Fruit fly (Drosophila melanogaster): ENCODE results near the gene Cortactin.

Gene Cortactin

DNA sequence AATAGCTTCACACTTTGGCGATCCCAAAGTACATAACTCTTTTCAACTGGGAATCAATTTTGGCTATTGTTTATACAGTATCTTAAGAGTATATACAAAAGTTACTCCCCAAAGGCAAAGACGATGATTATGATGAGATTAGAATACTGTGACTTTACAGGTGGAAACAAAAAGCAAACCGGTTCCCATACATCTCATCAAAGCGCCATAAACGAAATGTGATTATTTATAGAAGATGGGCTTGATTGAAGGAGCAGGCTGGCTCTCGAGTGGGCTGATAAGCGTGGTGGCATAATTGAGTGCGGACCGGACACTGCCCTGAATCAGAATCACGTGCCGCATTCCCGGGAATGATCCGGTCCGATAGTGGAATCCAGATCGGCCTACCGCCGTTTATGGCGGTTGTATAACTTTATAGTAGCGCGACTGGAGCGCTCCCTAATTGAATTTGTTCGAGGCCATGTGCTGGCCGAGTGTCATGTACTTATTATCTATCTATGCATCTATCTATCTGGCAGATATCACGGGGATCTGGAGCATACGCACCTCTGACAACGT, 7.8 kb upstream of the Cortactin start:
- TF ChIP-seq dmrt93B (GFP tag; optimal IDR thresholded peaks at IDR 0.05) (no peak), h (GFP tag; optimal IDR thresholded peaks at IDR 0.05) (no peak), jim (GFP tag; optimal IDR thresholded peaks at IDR 0.05) (no peak), Hr83 (GFP tag; optimal IDR thresholded peaks at IDR 0.05; ENCODE audit: poor library complexity, severe bottlenecking) (no peak), fru (GFP tag; optimal IDR thresholded peaks at IDR 0.05) (no peak), brk (GFP tag; optimal IDR thresholded peaks at IDR 0.05) (no peak), pan (optimal IDR thresholded peaks at IDR 0.05) (no peak)

DNA sequence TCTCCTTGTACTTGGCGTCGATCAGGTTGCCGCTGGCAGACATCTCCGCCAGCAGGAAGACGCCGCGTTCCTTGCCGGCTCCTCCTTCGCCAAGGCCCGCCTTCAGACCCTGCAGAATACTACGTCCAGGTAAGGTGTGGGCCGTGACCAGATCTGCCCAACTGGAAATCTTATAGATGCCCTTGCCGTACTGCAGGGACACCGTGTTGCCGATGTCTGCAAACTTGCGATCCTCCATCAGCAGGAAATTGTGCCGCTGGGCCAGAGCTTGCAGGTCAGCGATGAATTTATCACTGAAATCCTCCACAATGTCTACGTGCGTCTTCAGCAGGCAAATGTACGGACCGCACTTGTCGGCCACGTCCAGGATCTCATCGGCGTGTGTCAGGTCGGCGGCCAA, 7.0 kb upstream of the Cortactin start:
- TF ChIP-seq tai (GFP tag; optimal IDR thresholded peaks at IDR 0.05) (no peak), usp (GFP tag; optimal IDR thresholded peaks at IDR 0.05) (no peak), dsf (GFP tag; optimal IDR thresholded peaks at IDR 0.05; ENCODE audit: borderline replicate concordance) (no peak), OdsH (GFP tag; optimal IDR thresholded peaks at IDR 0.05) (no peak), N (GFP tag; optimal IDR thresholded peaks at IDR 0.05) (no peak), foxo (GFP tag; optimal IDR thresholded peaks at IDR 0.05) (no peak)

DNA sequence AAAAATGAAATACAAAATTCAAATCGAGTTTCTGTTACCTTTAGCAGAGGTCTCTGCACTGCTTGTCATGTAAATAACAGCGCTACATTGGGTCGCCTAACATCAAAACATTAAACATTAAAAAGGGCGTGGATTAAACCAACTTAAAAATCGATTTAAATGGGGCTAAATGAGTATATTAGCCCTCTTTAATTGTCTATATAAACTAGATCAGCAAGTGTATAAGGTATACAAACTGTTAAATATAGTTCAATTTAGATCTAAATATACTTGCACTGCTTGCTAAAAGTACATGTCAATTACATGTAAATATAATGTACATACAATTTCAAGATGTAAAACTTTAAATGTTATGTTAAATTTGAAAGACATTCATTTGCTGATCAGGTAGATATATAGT, 5.5 kb upstream of the Cortactin start:
- TF ChIP-seq Myc (optimal IDR thresholded peaks at IDR 0.05) (peak; percentile 17), fru (GFP tag; optimal IDR thresholded peaks at IDR 0.05) (no peak)

DNA sequence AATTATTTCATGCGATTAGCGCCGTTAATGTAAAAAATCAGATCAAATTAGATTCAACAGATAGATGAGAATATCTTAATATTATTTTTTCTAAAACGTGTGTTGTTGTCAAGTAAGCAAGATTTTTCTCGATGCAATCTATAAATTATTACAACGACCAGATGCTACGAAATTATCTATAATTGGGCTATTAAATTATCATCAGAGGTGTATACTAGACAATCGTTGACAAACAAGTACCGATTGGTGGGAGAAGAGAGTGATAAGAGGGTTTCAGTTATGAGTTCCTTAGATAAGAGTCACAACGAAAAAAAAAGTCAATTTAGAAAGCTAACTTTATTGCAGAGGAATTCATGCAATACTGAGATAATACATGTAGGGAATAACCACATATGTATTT, 3.3 kb upstream of the Cortactin start:
- TF ChIP-seq Hnf4 (GFP tag; optimal IDR thresholded peaks at IDR 0.05) (no peak), br (GFP tag; optimal IDR thresholded peaks at IDR 0.05) (peak; percentile 34), usp (GFP tag; optimal IDR thresholded peaks at IDR 0.05) (no peak), Vsx2 (GFP tag; optimal IDR thresholded peaks at IDR 0.05; ENCODE audit: partially characterized antibody) (no peak)

DNA sequence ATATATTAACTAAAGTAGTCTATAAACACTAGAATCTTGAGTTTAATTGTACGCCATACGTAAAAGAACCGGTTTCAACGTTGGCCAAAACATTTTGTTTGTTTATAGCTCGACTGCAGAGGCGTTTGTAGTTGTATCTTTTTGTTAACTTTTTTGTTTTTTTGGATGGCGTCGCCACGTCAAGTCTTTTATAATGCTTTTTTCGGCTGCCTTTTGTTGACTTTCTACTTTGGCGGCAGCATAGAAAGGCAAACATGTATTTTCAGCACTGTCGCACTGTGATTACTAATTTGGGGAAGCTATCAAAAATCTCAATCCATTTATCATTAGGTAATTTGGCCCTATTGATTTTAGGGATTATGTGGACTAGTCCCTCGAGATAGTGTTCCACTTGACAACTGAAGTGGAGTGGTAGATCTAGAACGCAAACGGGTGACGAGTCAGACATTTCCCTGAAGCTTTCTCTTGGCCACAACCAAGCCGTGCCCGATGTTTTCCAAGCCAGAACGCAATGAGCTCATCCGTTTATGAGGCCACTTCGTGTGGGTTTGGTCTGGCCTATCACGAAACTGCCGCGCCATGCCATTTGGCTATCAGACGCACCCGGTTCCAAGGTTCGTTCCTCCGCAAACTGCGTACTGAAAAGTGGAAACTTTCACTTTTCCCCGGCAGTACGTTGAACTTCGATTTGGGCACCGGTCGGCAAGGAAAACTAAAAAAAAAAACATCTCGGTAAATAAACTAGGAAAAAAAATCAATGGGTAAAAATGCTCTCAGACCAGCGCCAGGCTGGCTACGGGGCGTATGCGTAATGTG, 2.4 kb upstream of the Cortactin start:
- TF ChIP-seq jim (GFP tag; optimal IDR thresholded peaks at IDR 0.05) = no peak
- TF ChIP-seq pan (optimal IDR thresholded peaks at IDR 0.05) = no peak
- TF ChIP-seq dsf (GFP tag; optimal IDR thresholded peaks at IDR 0.05; ENCODE audit: borderline replicate concordance) = no peak
- no peak for TF ChIP-seq Dfd (GFP tag; optimal IDR thresholded peaks at IDR 0.05)
- TF ChIP-seq psq (GFP tag; optimal IDR thresholded peaks at IDR 0.05) = no peak
- TF ChIP-seq tai (GFP tag; optimal IDR thresholded peaks at IDR 0.05) = no peak
- no peak for TF ChIP-seq Hr78 (GFP tag; optimal IDR thresholded peaks at IDR 0.05)
- TF ChIP-seq br (GFP tag; optimal IDR thresholded peaks at IDR 0.05) = no peak
- TF ChIP-seq HLH106 (tag; optimal IDR thresholded peaks at IDR 0.05) = no peak
- no peak for TF ChIP-seq dmrt93B (GFP tag; optimal IDR thresholded peaks at IDR 0.05)
- no peak for TF ChIP-seq dl (GFP tag; optimal IDR thresholded peaks at IDR 0.05; ENCODE audit: insufficient read depth in 1 of 2, partially characterized antibody in 2 of 2)
- TF ChIP-seq Rel (GFP tag; optimal IDR thresholded peaks at IDR 0.05) = no peak
- no peak for TF ChIP-seq Rel (tag; optimal IDR thresholded peaks at IDR 0.05)
- no peak for TF ChIP-seq N (GFP tag; optimal IDR thresholded peaks at IDR 0.05)
- TF ChIP-seq h (GFP tag; optimal IDR thresholded peaks at IDR 0.05) = no peak
- no peak for TF ChIP-seq usp (GFP tag; optimal IDR thresholded peaks at IDR 0.05)
- no peak for TF ChIP-seq sv (GFP tag; optimal IDR thresholded peaks at IDR 0.05)
- no peak for TF ChIP-seq GATAd (GFP tag; optimal IDR thresholded peaks at IDR 0.05)

DNA sequence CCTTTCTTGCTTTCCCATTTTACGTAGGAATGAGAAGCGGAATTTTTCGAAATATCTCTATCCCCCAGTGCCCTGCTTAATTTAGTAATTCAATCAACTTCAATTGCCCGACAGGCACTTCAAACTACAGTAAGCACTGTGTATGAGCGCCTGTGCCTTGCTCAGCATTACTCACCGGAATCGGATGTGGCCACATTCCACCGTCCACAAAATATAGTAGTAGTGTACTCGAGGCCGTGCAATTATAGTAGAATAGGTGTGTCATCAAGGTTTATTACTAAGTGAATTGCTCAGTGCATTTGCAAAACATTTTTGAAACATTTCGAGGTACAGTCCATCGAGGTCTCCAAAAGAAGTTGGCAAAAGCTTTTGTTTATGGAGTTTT, 1.4 kb upstream of the Cortactin start:
- TF ChIP-seq Myc (optimal IDR thresholded peaks at IDR 0.05) (no peak), Sp1 (GFP tag; optimal IDR thresholded peaks at IDR 0.05) (no peak), ey (GFP tag; optimal IDR thresholded peaks at IDR 0.05) (no peak), GATAd (GFP tag; optimal IDR thresholded peaks at IDR 0.05) (no peak), sv (GFP tag; optimal IDR thresholded peaks at IDR 0.05) (no peak), Dif (GFP tag; optimal IDR thresholded peaks at IDR 0.05; ENCODE audit: partially characterized antibody) (no peak), usp (GFP tag; optimal IDR thresholded peaks at IDR 0.05) (no peak), CrebA (GFP tag; optimal IDR thresholded peaks at IDR 0.05; ENCODE audit: borderline replicate concordance) (no peak), pan (optimal IDR thresholded peaks at IDR 0.05) (no peak), Hnf4 (GFP tag; optimal IDR thresholded peaks at IDR 0.05) (no peak), CG9705 (GFP tag; optimal IDR thresholded peaks at IDR 0.05) (no peak), jim (GFP tag; optimal IDR thresholded peaks at IDR 0.05) (no peak), h (GFP tag; optimal IDR thresholded peaks at IDR 0.05) (no peak), dl (GFP tag; optimal IDR thresholded peaks at IDR 0.05; ENCODE audit: insufficient read depth in 1 of 2, partially characterized antibody in 2 of 2) (no peak), Hr83 (GFP tag; optimal IDR thresholded peaks at IDR 0.05; ENCODE audit: poor library complexity, severe bottlenecking) (no peak), lola (GFP tag; optimal IDR thresholded peaks at IDR 0.05) (no peak), CG32264 (GFP tag; optimal IDR thresholded peaks at IDR 0.05) (no peak), HLH106 (tag; optimal IDR thresholded peaks at IDR 0.05) (no peak)
